Worm (Caenorhabditis elegans) whole organism, early embryonic: ENCODE measurements around the gene snx-14.
A peak's percentile ranks its signal among the peaks of the same experiment; 100 is the strongest.

Experiments used
- B0310.2 ChIP-seq: sonication (generic microtip); optimal IDR thresholded peaks from 2 replicates; lab custom pipeline; 2016; ENCODE audit warnings: mild to moderate bottlenecking, missing genetic modification characterization, missing compliant biosample characterization
- F13C5.2 ChIP-seq: sonication (generic microtip); optimal IDR thresholded peaks from 2 replicates; lab custom pipeline; 2017; ENCODE audit warnings: mild to moderate bottlenecking, missing genetic modification characterization, inconsistent platforms, missing compliant biosample characterization
- aly-1 ChIP-seq: sonication (generic microtip); optimal IDR thresholded peaks from 2 replicates; lab custom pipeline; 2016; ENCODE audit warnings: missing genetic modification characterization, missing compliant biosample characterization
- ama-1 ChIP-seq: fragments of 150-350 bp; optimal IDR thresholded peaks from 2 replicates; lab custom pipeline; 2014
- ceh-13 ChIP-seq: fragments of 200-800 bp; sonication (Bioruptor generic); optimal IDR thresholded peaks from 2 replicates; lab custom pipeline; 2018; ENCODE audit warnings: mild to moderate bottlenecking, missing genetic modification characterization, missing compliant biosample characterization
- ceh-36 ChIP-seq: sonication (generic microtip); optimal IDR thresholded peaks from 2 replicates; lab custom pipeline; 2016; ENCODE audit warnings: missing genetic modification characterization, inconsistent platforms, missing compliant biosample characterization
- ets-7 ChIP-seq: sonication (generic microtip); optimal IDR thresholded peaks from 2 replicates; lab custom pipeline; 2016; ENCODE audit warnings: missing genotype, missing genetic modification characterization, missing compliant biosample characterization
- flt-1 ChIP-seq: fragments of 200-800 bp; sonication (Bioruptor generic); IDR thresholded peaks from 2 replicates; pipeline ENCODE4 v1.3.6; 2022; ENCODE audit warnings: missing genetic modification characterization, missing compliant biosample characterization
- hmbx-1 ChIP-seq: sonication (generic microtip); optimal IDR thresholded peaks from 2 replicates; lab custom pipeline; 2016; ENCODE audit warnings: mild to moderate bottlenecking, missing genetic modification characterization, missing compliant biosample characterization
- hmg-4 ChIP-seq: fragments of 200-800 bp; sonication (Bioruptor generic); optimal IDR thresholded peaks from 2 replicates; lab custom pipeline; 2018; ENCODE audit warnings: mild to moderate bottlenecking, missing genetic modification characterization, missing compliant biosample characterization
- hnd-1 ChIP-seq: sonication (generic microtip); optimal IDR thresholded peaks from 2 replicates; lab custom pipeline; 2016; ENCODE audit warnings: missing genetic modification characterization, missing compliant biosample characterization
- pes-1 ChIP-seq: fragments of 200-800 bp; sonication (Bioruptor generic); IDR thresholded peaks from 2 replicates; pipeline ENCODE4 v1.3.6; 2022; ENCODE audit warnings: missing genetic modification reagents, missing genetic modification characterization, missing compliant biosample characterization
- scrt-1 ChIP-seq: fragments of 200-800 bp; sonication (Bioruptor generic); IDR thresholded peaks from 2 replicates; pipeline ENCODE4 v1.3.6; 2022; ENCODE audit warnings: missing genetic modification characterization, missing compliant biosample characterization
- sea-1 ChIP-seq: fragments of 200-800 bp; sonication (Bioruptor generic); conservative IDR thresholded peaks from 2 replicates; pipeline ENCODE4 v1.3.6; 2022; ENCODE audit warnings: missing genetic modification characterization, missing compliant biosample characterization
- tbx-11 ChIP-seq: fragments of 200-800 bp; sonication (Bioruptor generic); IDR thresholded peaks from 2 replicates; pipeline ENCODE4 v1.3.6; 2022; ENCODE audit warnings: missing genetic modification characterization, missing compliant biosample characterization
- tbx-37 ChIP-seq: fragments of 200-800 bp; sonication (Bioruptor generic); conservative IDR thresholded peaks from 2 replicates; pipeline ENCODE4 v1.3.6; 2022; ENCODE audit warnings: missing genetic modification reagents, missing genetic modification characterization, missing compliant biosample characterization
- tra-4 ChIP-seq: sonication (generic microtip); optimal IDR thresholded peaks from 2 replicates; lab custom pipeline; 2017; ENCODE audit warnings: missing genetic modification characterization, missing compliant biosample characterization

Gene snx-14

ce11 chrII:13485119-13485518 lies 45.9 kb downstream of the snx-14 start:
- TF ChIP-seq F13C5.2 (tag; lab: Kevin White, UChicago), result no peak
- TF ChIP-seq tra-4, result no peak

- TF ChIP-seq aly-1 (tag; lab: Kevin White, UChicago) (no peak), ceh-13 (GFP tag; lab: Kevin White, UChicago) (no peak), hmbx-1 (tag; lab: Kevin White, UChicago) (no peak), ceh-36 (no peak), scrt-1 (GFP tag; lab: Robert Waterston, UW) (no peak), tra-4 (no peak), hmg-4 (GFP tag; lab: Kevin White, UChicago) (no peak), tbx-11 (GFP tag; lab: Robert Waterston, UW) (no peak), hnd-1 (tag; lab: Kevin White, UChicago) (no peak), flt-1 (GFP tag; lab: Robert Waterston, UW) (no peak), pes-1 (GFP tag; lab: Robert Waterston, UW) (no peak), F13C5.2 (tag; lab: Kevin White, UChicago) (no peak), tbx-37 (GFP tag; lab: Robert Waterston, UW) (no peak), sea-1 (GFP tag; lab: Robert Waterston, UW) (no peak), ets-7 (tag; lab: Kevin White, UChicago) (no peak), ama-1 (lab: Kevin White, UChicago) (no peak)
Measured at ce11 chrII:13484108-13484507, 46.9 kb downstream of the snx-14 start.

- TF ChIP-seq ceh-36 (no peak), hnd-1 (tag; lab: Kevin White, UChicago) (no peak), F13C5.2 (tag; lab: Kevin White, UChicago) (no peak), hmg-4 (GFP tag; lab: Kevin White, UChicago) (no peak), tra-4 (no peak), ets-7 (tag; lab: Kevin White, UChicago) (no peak), flt-1 (GFP tag; lab: Robert Waterston, UW) (no peak), hmbx-1 (tag; lab: Kevin White, UChicago) (no peak), ama-1 (lab: Kevin White, UChicago) (no peak), tbx-37 (GFP tag; lab: Robert Waterston, UW) (no peak)
Measured at ce11 chrII:13481781-13482455, 49.1 kb downstream of the snx-14 start, which contains the start of gene E01G4.6. TSS of gene E01G4.6 (plus strand) at chrII:13482405.

ce11 chrII:13479424-13479823 lies 51.6 kb downstream of the snx-14 start:
- TF ChIP-seq hnd-1 (tag; lab: Kevin White, UChicago), result no peak
- no peak for TF ChIP-seq F13C5.2 (tag; lab: Kevin White, UChicago)
- TF ChIP-seq hmbx-1 (tag; lab: Kevin White, UChicago), result no peak
- TF ChIP-seq tbx-11 (GFP tag; lab: Robert Waterston, UW), result no peak
- no peak for TF ChIP-seq flt-1 (GFP tag; lab: Robert Waterston, UW)
- TF ChIP-seq B0310.2 (tag; lab: Kevin White, UChicago), result no peak
- no peak for TF ChIP-seq ceh-36
- TF ChIP-seq sea-1 (GFP tag; lab: Robert Waterston, UW), result no peak
- TF ChIP-seq hmg-4 (GFP tag; lab: Kevin White, UChicago), result no peak
- no peak for TF ChIP-seq ets-7 (tag; lab: Kevin White, UChicago)
- no peak for TF ChIP-seq pes-1 (GFP tag; lab: Robert Waterston, UW)
- TF ChIP-seq tbx-37 (GFP tag; lab: Robert Waterston, UW), result no peak
- TF ChIP-seq scrt-1 (GFP tag; lab: Robert Waterston, UW), result no peak
- TF ChIP-seq tra-4, result no peak
- TF ChIP-seq aly-1 (tag; lab: Kevin White, UChicago), result no peak
- no peak for TF ChIP-seq ama-1 (lab: Kevin White, UChicago)
- TF ChIP-seq ceh-13 (GFP tag; lab: Kevin White, UChicago), result no peak

ce11 chrII:13477230-13477629 lies 53.8 kb downstream of the snx-14 start:
- no peak for TF ChIP-seq aly-1 (tag; lab: Kevin White, UChicago)
- peak; percentile 3 for TF ChIP-seq F13C5.2 (tag; lab: Kevin White, UChicago)
